Fruit fly (Drosophila melanogaster) whole organism, embryonic: ENCODE measurements around the gene CG46460.

Source experiments
- Ada2b ChIP-seq: fragments of 200-800 bp; sonication (Bioruptor generic); IDR thresholded peaks from 2 replicates; pipeline ENCODE4 v1.3.6; 2022; ENCODE audit warnings: missing biosample characterization, missing genetic modification characterization
- Aef1 ChIP-seq: fragments of 200-800 bp; sonication (Bioruptor generic); IDR thresholded peaks from 3 replicates; pipeline ENCODE4 v1.3.6; 2022; ENCODE audit warnings: missing biosample characterization, missing genetic modification characterization
- C15 ChIP-seq: fragments of 200-800 bp; sonication (Bioruptor generic); IDR thresholded peaks from 3 replicates; pipeline ENCODE4 v1.3.6; 2022; ENCODE audit warnings: missing biosample characterization, missing genetic modification characterization
- CG10654 ChIP-seq: fragments of 200-800 bp; sonication (Bioruptor generic); optimal IDR thresholded peaks from 2 replicates; lab custom pipeline; 2016; ENCODE audit warnings: missing biosample characterization, missing genetic modification characterization
- CG1233 ChIP-seq: fragments of 200-800 bp; sonication (Bioruptor generic); optimal IDR thresholded peaks from 4 replicates; lab custom pipeline; 2018; ENCODE audit warnings: missing biosample characterization, mild to moderate bottlenecking, missing genetic modification characterization
- CG12659 ChIP-seq: fragments of 200-800 bp; sonication (Bioruptor generic); optimal IDR thresholded peaks from 3 replicates; lab custom pipeline; 2017; ENCODE audit warnings: mild to moderate bottlenecking, missing biosample characterization, missing genetic modification reagents, missing genetic modification characterization
- CG12942 ChIP-seq: fragments of 200-800 bp; sonication (Bioruptor generic); optimal IDR thresholded peaks from 3 replicates; lab custom pipeline; 2016; ENCODE audit warnings: missing biosample characterization, missing genetic modification characterization
- CG13624 ChIP-seq: fragments of 200-800 bp; sonication (Bioruptor generic); optimal IDR thresholded peaks from 2 replicates; lab custom pipeline; 2016; ENCODE audit warnings: missing biosample characterization, missing genetic modification characterization
- CG14050 ChIP-seq: fragments of 200-800 bp; sonication (Bioruptor generic); IDR thresholded peaks from 3 replicates; pipeline ENCODE4 v1.3.6; 2022; ENCODE audit warnings: missing biosample characterization, missing genetic modification characterization
- CG14667 ChIP-seq: fragments of 200-800 bp; sonication (Bioruptor generic); IDR thresholded peaks from 2 replicates; pipeline ENCODE4 v1.3.6; 2022; ENCODE audit warnings: missing biosample characterization, missing genetic modification characterization
- CG15269 ChIP-seq: fragments of 200-800 bp; sonication (Bioruptor generic); optimal IDR thresholded peaks from 2 replicates; lab custom pipeline; 2018; ENCODE audit warnings: missing biosample characterization, mild to moderate bottlenecking, missing genetic modification characterization, moderate library complexity
- CG17568 ChIP-seq: fragments of 200-800 bp; sonication (Bioruptor generic); optimal IDR thresholded peaks from 2 replicates; lab custom pipeline; 2018; ENCODE audit warnings: missing biosample characterization, mild to moderate bottlenecking, missing genetic modification characterization, moderate library complexity
- CG17612 ChIP-seq: fragments of 200-800 bp; sonication (Bioruptor generic); IDR thresholded peaks from 2 replicates; pipeline ENCODE4 v1.3.6; 2022; ENCODE audit warnings: missing biosample characterization, missing genetic modification characterization
- CG18011 ChIP-seq: fragments of 200-800 bp; sonication (Bioruptor generic); optimal IDR thresholded peaks from 2 replicates; lab custom pipeline; 2017; ENCODE audit warnings: missing biosample characterization, missing genetic modification characterization, mild to moderate bottlenecking, moderate library complexity, missing genotype
- CG18764 ChIP-seq: fragments of 200-800 bp; sonication (Bioruptor generic); optimal IDR thresholded peaks from 3 replicates; lab custom pipeline; 2016; ENCODE audit warnings: missing biosample characterization, missing genetic modification characterization
- CG2199 ChIP-seq: fragments of 200-800 bp; sonication (Bioruptor generic); IDR thresholded peaks from 3 replicates; pipeline ENCODE4 v1.3.6; 2022; ENCODE audit warnings: missing biosample characterization, missing genetic modification characterization
- CG32772 ChIP-seq: fragments of 200-800 bp; sonication (Bioruptor generic); IDR thresholded peaks from 2 replicates; pipeline ENCODE4 v1.3.6; 2022; ENCODE audit warnings: missing biosample characterization, missing genetic modification characterization
- CG33213 ChIP-seq: fragments of 200-800 bp; sonication (Bioruptor generic); optimal IDR thresholded peaks from 3 replicates; lab custom pipeline; 2016; ENCODE audit warnings: missing biosample characterization, missing genetic modification characterization
- CG3838 ChIP-seq: fragments of 200-800 bp; sonication (Bioruptor generic); optimal IDR thresholded peaks from 3 replicates; lab custom pipeline; 2016; ENCODE audit warnings: missing biosample characterization, missing genetic modification characterization
- CG3995 ChIP-seq: fragments of 200-800 bp; sonication (Bioruptor generic); optimal IDR thresholded peaks from 3 replicates; lab custom pipeline; 2016; ENCODE audit warnings: missing biosample characterization, missing genetic modification characterization
- CG4360 ChIP-seq: fragments of 200-800 bp; sonication (Bioruptor generic); IDR thresholded peaks from 2 replicates; pipeline ENCODE4 v1.3.6; 2022; ENCODE audit warnings: missing biosample characterization, missing genetic modification characterization
- CG6254 ChIP-seq: fragments of 200-800 bp; sonication (Bioruptor generic); optimal IDR thresholded peaks from 3 replicates; lab custom pipeline; 2017; ENCODE audit warnings: mild to moderate bottlenecking, missing biosample characterization, missing genetic modification reagents, missing genetic modification characterization
- CG8359 ChIP-seq: fragments of 200-800 bp; sonication (Bioruptor generic); optimal IDR thresholded peaks from 2 replicates; lab custom pipeline; 2017; ENCODE audit warnings: missing biosample characterization, mild to moderate bottlenecking, missing genetic modification characterization, borderline replicate concordance
- CG9817 ChIP-seq: fragments of 200-800 bp; sonication (Bioruptor generic); optimal IDR thresholded peaks from 2 replicates; lab custom pipeline; 2018; ENCODE audit warnings: missing biosample characterization, mild to moderate bottlenecking, missing genetic modification characterization, moderate library complexity
- CrebB ChIP-seq: fragments of 200-800 bp; sonication (Bioruptor generic); optimal IDR thresholded peaks from 3 replicates; lab custom pipeline; 2018; ENCODE audit warnings: missing biosample characterization, mild to moderate bottlenecking, missing genetic modification characterization
- HLH3B ChIP-seq: fragments of 200-800 bp; sonication (Bioruptor generic); IDR thresholded peaks from 2 replicates; pipeline ENCODE4 v1.3.6; 2022; ENCODE audit warnings: missing biosample characterization, missing genetic modification characterization
- Lhr ChIP-seq: fragments of 200-800 bp; sonication (Bioruptor generic); optimal IDR thresholded peaks from 3 replicates; lab custom pipeline; 2017; ENCODE audit warnings: mild to moderate bottlenecking, missing biosample characterization, missing genetic modification reagents, missing genetic modification characterization
- Lpt ChIP-seq: fragments of >200 bp; optimal IDR thresholded peaks from 2 replicates; lab custom pipeline; 2018; ENCODE audit warnings: missing biosample characterization, missing genetic modification characterization
- MBD-R2 ChIP-seq: fragments of 200-800 bp; sonication (Bioruptor generic); IDR thresholded peaks from 2 replicates; pipeline ENCODE4 v1.3.6; 2022; ENCODE audit warnings: missing biosample characterization, missing genetic modification characterization
- NFAT ChIP-seq: fragments of 200-800 bp; sonication (Bioruptor generic); IDR thresholded peaks from 2 replicates; pipeline ENCODE4 v1.3.6; 2022; ENCODE audit warnings: missing biosample characterization, missing genetic modification characterization
- Side ChIP-seq: fragments of 200-800 bp; sonication (Bioruptor generic); optimal IDR thresholded peaks from 2 replicates; lab custom pipeline; 2016; ENCODE audit warnings: missing biosample characterization, missing genetic modification characterization
- Spps ChIP-seq: fragments of 200-800 bp; sonication (Bioruptor generic); optimal IDR thresholded peaks from 2 replicates; lab custom pipeline; 2018; ENCODE audit warnings: missing biosample characterization, mild to moderate bottlenecking, missing genetic modification characterization
- Vsx1 ChIP-seq: fragments of 200-800 bp; sonication (Bioruptor generic); optimal IDR thresholded peaks from 2 replicates; lab custom pipeline; 2017; ENCODE audit warnings: missing biosample characterization, mild to moderate bottlenecking, missing genetic modification characterization, missing genetic modification reagents
- ato ChIP-seq: fragments of 200-800 bp; sonication (Bioruptor generic); IDR thresholded peaks from 2 replicates; pipeline ENCODE4 v1.3.6; 2022; ENCODE audit warnings: missing biosample characterization, missing genetic modification characterization; ENCODE audit not compliant: partially characterized antibody
- bsh ChIP-seq, 2 experiments: fragments of 200-800 bp; sonication (Bioruptor generic); optimal IDR thresholded peaks; 2 replicates each; lab custom pipeline; 2017 to 2018; ENCODE audit warnings: mild to moderate bottlenecking in 2 of 2, missing biosample characterization in 2 of 2, missing genetic modification characterization in 2 of 2, moderate library complexity in 1 of 2
- dati ChIP-seq: fragments of 200-800 bp; sonication (Bioruptor generic); IDR thresholded peaks from 2 replicates; pipeline ENCODE4 v1.3.6; 2022; ENCODE audit warnings: missing biosample characterization, missing genetic modification characterization
- exex ChIP-seq: fragments of 200-800 bp; sonication (Bioruptor generic); optimal IDR thresholded peaks from 4 replicates; lab custom pipeline; 2018; ENCODE audit warnings: missing biosample characterization, mild to moderate bottlenecking, missing genetic modification characterization, moderate library complexity
- gcm ChIP-seq: fragments of 200-800 bp; sonication (Bioruptor generic); optimal IDR thresholded peaks from 2 replicates; lab custom pipeline; 2019; ENCODE audit warnings: missing biosample characterization, mild to moderate bottlenecking, missing genetic modification characterization, moderate library complexity
- her ChIP-seq: fragments of 200-800 bp; sonication (Bioruptor generic); optimal IDR thresholded peaks from 2 replicates; lab custom pipeline; 2016; ENCODE audit warnings: missing biosample characterization, missing genetic modification characterization
- kni ChIP-seq: fragments of 200-800 bp; sonication (Bioruptor generic); optimal IDR thresholded peaks from 3 replicates; lab custom pipeline; 2017; ENCODE audit warnings: mild to moderate bottlenecking, missing biosample characterization, missing genetic modification reagents, missing genetic modification characterization
- lilli ChIP-seq: fragments of 200-800 bp; sonication (Bioruptor generic); optimal IDR thresholded peaks from 3 replicates; lab custom pipeline; 2016; ENCODE audit warnings: missing biosample characterization, missing genetic modification characterization
- maf-S ChIP-seq: fragments of 200-800 bp; sonication (Bioruptor generic); optimal IDR thresholded peaks from 2 replicates; lab custom pipeline; 2016; ENCODE audit warnings: missing biosample characterization, missing genetic modification characterization
- nom ChIP-seq: fragments of 200-800 bp; sonication (Bioruptor generic); optimal IDR thresholded peaks from 2 replicates; lab custom pipeline; 2017; ENCODE audit warnings: missing biosample characterization, missing genetic modification characterization, mild to moderate bottlenecking, moderate library complexity, missing genetic modification reagents
- org-1 ChIP-seq: fragments of 200-800 bp; sonication (Bioruptor generic); optimal IDR thresholded peaks from 2 replicates; lab custom pipeline; 2017; ENCODE audit warnings: missing biosample characterization, missing genetic modification characterization
- pan ChIP-seq, 4 experiments: fragments of >200 bp in 3 of 4; fragments of 200-800 bp in 1 of 4; sonication (Bioruptor generic) in 1 of 4; optimal IDR thresholded peaks in 3 of 4; IDR thresholded peaks in 1 of 4; 2 replicates each; pipeline versions ENCODE4 v1.3.6 to Lab custom; 2017 to 2022; ENCODE audit warnings: missing biosample characterization in 2 of 4, missing genetic modification characterization in 2 of 4, mixed read lengths in 1 of 4
- pho ChIP-seq: fragments of 200-800 bp; sonication (Bioruptor generic); optimal IDR thresholded peaks from 2 replicates; lab custom pipeline; 2016; ENCODE audit warnings: missing biosample characterization, missing genetic modification characterization
- run ChIP-seq: fragments of 200-800 bp; sonication (Bioruptor generic); optimal IDR thresholded peaks from 3 replicates; lab custom pipeline; 2018; ENCODE audit warnings: missing biosample characterization, mild to moderate bottlenecking, missing genetic modification characterization
- sd ChIP-seq: fragments of 200-800 bp; sonication (Bioruptor generic); optimal IDR thresholded peaks from 3 replicates; lab custom pipeline; 2018; ENCODE audit warnings: missing biosample characterization, mild to moderate bottlenecking, missing genetic modification characterization, moderate library complexity
- sens-2 ChIP-seq: fragments of 200-800 bp; sonication (Bioruptor generic); IDR thresholded peaks from 2 replicates; pipeline ENCODE4 v1.3.6; 2022; ENCODE audit warnings: missing biosample characterization, missing genetic modification characterization
- slbo ChIP-seq: fragments of 200-800 bp; sonication (Bioruptor generic); IDR thresholded peaks from 2 replicates; pipeline ENCODE4 v1.3.6; 2022; ENCODE audit warnings: missing biosample characterization, missing genetic modification characterization
- stwl ChIP-seq: fragments of 200-800 bp; sonication (Bioruptor generic); optimal IDR thresholded peaks from 3 replicates; lab custom pipeline; 2018; ENCODE audit warnings: missing biosample characterization, mild to moderate bottlenecking, missing genetic modification characterization, moderate library complexity

CG46460 gene

dm6 chr3L:4186659-4187058 lies 40.4 kb downstream of the CG46460 start, which contains the start of gene VhaM9.7-c (continued):
- TF ChIP-seq CG18764 (GFP tag; lab: Kevin White, UChicago), result no peak
- no peak for TF ChIP-seq run (tag; lab: Kevin White, UChicago)
- peak; percentile 53; the same call in 1 of the 2 replicates for TF ChIP-seq slbo
- TF ChIP-seq CG17612 (GFP tag; lab: Robert Waterston, UW), result no peak
- no peak for TF ChIP-seq Ada2b
- no peak for TF ChIP-seq CG1233
- no peak for TF ChIP-seq org-1 (GFP tag; lab: Kevin White, UChicago)
- peak; percentile 25 for TF ChIP-seq her (GFP tag; lab: Kevin White, UChicago)
- TF ChIP-seq CG3838 (GFP tag; lab: Kevin White, UChicago), result no peak
- no peak for TF ChIP-seq nom (GFP tag; lab: Kevin White, UChicago)
- peak; percentile 49 for TF ChIP-seq lilli (GFP tag; lab: Kevin White, UChicago)
- no peak for TF ChIP-seq kni (GFP tag; lab: Kevin White, UChicago)
- TF ChIP-seq dati, result no peak
- TF ChIP-seq gcm, result no peak
- TF ChIP-seq stwl (tag; lab: Kevin White, UChicago), result peak; percentile 96
- no peak for TF ChIP-seq CG32772
- TF ChIP-seq NFAT (GFP tag; lab: Robert Waterston, UW), result peak; percentile 21; the same call in 1 of the 2 replicates
- no peak for TF ChIP-seq HLH3B (GFP tag; lab: Robert Waterston, UW)
- no peak for TF ChIP-seq CG15269 (tag; lab: Kevin White, UChicago)
- TF ChIP-seq pho, result no peak
- peak; percentile 42 for TF ChIP-seq sd
- no peak for TF ChIP-seq CG3995 (GFP tag; lab: Kevin White, UChicago)
- no peak for TF ChIP-seq CG8359 (GFP tag; lab: Kevin White, UChicago)
- no peak for TF ChIP-seq exex
- no peak for TF ChIP-seq CG6254
- no peak for TF ChIP-seq pan (optimal IDR thresholded peaks at IDR 0.05; lab: Kevin White, UChicago)
- no peak for TF ChIP-seq pan (GFP tag; optimal IDR thresholded peaks at IDR 0.05 in 1 of 2, IDR thresholded peaks at IDR 0.05 in 1 of 2)
- TF ChIP-seq Side, result peak; percentile 26
- TF ChIP-seq CG17568, result no peak
- TF ChIP-seq CG14667 (GFP tag; lab: Robert Waterston, UW), result no peak
- TF ChIP-seq CG10654 (GFP tag; lab: Kevin White, UChicago), result no peak
- 0 out of 3 replicates have a peak, but pooled peaks have one; percentile 2 for TF ChIP-seq CG2199
- TF ChIP-seq CrebB, result no peak
- no peak for TF ChIP-seq Lpt (GFP tag; lab: Kevin White, UChicago)
- peak; percentile 55 for TF ChIP-seq CG12659 (GFP tag; lab: Kevin White, UChicago)
- TF ChIP-seq CG18011, result no peak
- TF ChIP-seq Vsx1 (GFP tag; lab: Kevin White, UChicago), result no peak
- TF ChIP-seq bsh (GFP tag; optimal IDR thresholded peaks at IDR 0.05; lab: Kevin White, UChicago), result no peak
- TF ChIP-seq MBD-R2 (GFP tag; lab: Robert Waterston, UW), result peak; percentile 91
- no peak for TF ChIP-seq ato (GFP tag; lab: Robert Waterston, UW)
- no peak for TF ChIP-seq CG4360 (GFP tag; lab: Robert Waterston, UW)
- peak; percentile 13 for TF ChIP-seq CG9817
- TF ChIP-seq CG33213 (GFP tag; lab: Kevin White, UChicago), result peak; percentile 47
- TF ChIP-seq CG12942 (GFP tag; lab: Kevin White, UChicago), result peak; percentile 2
- TF ChIP-seq CG13624 (GFP tag; lab: Kevin White, UChicago), result peak; percentile 47
- TF ChIP-seq Aef1, result no peak
- TF ChIP-seq C15, result no peak
- no peak for TF ChIP-seq sens-2 (GFP tag; lab: Robert Waterston, UW)
- peak; percentile 40 for TF ChIP-seq maf-S (GFP tag; lab: Kevin White, UChicago)
- peak; percentile 17 for TF ChIP-seq Lhr (GFP tag; lab: Kevin White, UChicago)
- no peak for TF ChIP-seq Spps (tag; lab: Kevin White, UChicago)
- no peak for TF ChIP-seq CG14050 (GFP tag; lab: Robert Waterston, UW)
